Fruit fly (Drosophila melanogaster) whole organism, embryonic: Measurements from ENCODE around the gene Glut4EF.
A peak's percentile ranks its signal among the peaks of the same experiment; 100 is the strongest.

Experiments
- Adf1 ChIP-seq: fragments of 200-800 bp; sonication (Bioruptor generic); IDR thresholded peaks from 2 replicates; pipeline ENCODE4 v1.3.6; 2022; ENCODE audit warnings: missing biosample characterization, missing genetic modification characterization
- Atf3 ChIP-seq: fragments of 200-800 bp; sonication (Bioruptor generic); optimal IDR thresholded peaks from 3 replicates; lab custom pipeline; 2016; ENCODE audit warnings: missing biosample characterization, missing genetic modification characterization
- BEAF-32 ChIP-seq: fragments of 200-800 bp; sonication (Bioruptor generic); optimal IDR thresholded peaks from 3 replicates; lab custom pipeline; 2017; ENCODE audit warnings: missing biosample characterization, missing genetic modification characterization, mild to moderate bottlenecking, moderate library complexity, missing genetic modification reagents
- Bdp1 ChIP-seq: fragments of 200-800 bp; sonication (Bioruptor generic); optimal IDR thresholded peaks from 3 replicates; lab custom pipeline; 2016; ENCODE audit warnings: missing biosample characterization, missing genetic modification characterization
- Blimp-1 ChIP-seq: fragments of 200-800 bp; sonication (Bioruptor generic); optimal IDR thresholded peaks from 3 replicates; lab custom pipeline; 2018; ENCODE audit warnings: missing biosample characterization, missing genetic modification characterization, mild to moderate bottlenecking, moderate library complexity, missing genetic modification reagents
- CG12299 ChIP-seq: fragments of 200-800 bp; sonication (Bioruptor generic); optimal IDR thresholded peaks from 2 replicates; lab custom pipeline; 2018; ENCODE audit warnings: missing biosample characterization, mild to moderate bottlenecking, missing genetic modification characterization
- CG12744 ChIP-seq: fragments of 200-800 bp; sonication (Bioruptor generic); optimal IDR thresholded peaks from 2 replicates; lab custom pipeline; 2016; ENCODE audit warnings: missing biosample characterization, missing genetic modification characterization
- CG12769 ChIP-seq: fragments of 200-800 bp; sonication (Bioruptor generic); optimal IDR thresholded peaks from 2 replicates; lab custom pipeline; 2019; ENCODE audit warnings: missing biosample characterization, mild to moderate bottlenecking, missing genetic modification characterization, moderate library complexity
- CG14441 ChIP-seq: fragments of 200-800 bp; sonication (Bioruptor generic); IDR thresholded peaks from 2 replicates; pipeline ENCODE4 v1.3.6; 2022; ENCODE audit warnings: missing biosample characterization, missing genetic modification characterization
- CG14860 ChIP-seq: fragments of 200-800 bp; sonication (Bioruptor generic); IDR thresholded peaks from 3 replicates; pipeline ENCODE4 v1.3.6; 2022; ENCODE audit warnings: missing biosample characterization, missing genetic modification characterization; ENCODE audit not compliant: partially characterized antibody
- CG14965 ChIP-seq: fragments of 200-800 bp; sonication (Bioruptor generic); optimal IDR thresholded peaks from 2 replicates; lab custom pipeline; 2016; ENCODE audit warnings: missing biosample characterization, missing genetic modification characterization, borderline replicate concordance
- CG15479 ChIP-seq: fragments of 200-800 bp; sonication (Bioruptor generic); optimal IDR thresholded peaks from 3 replicates; lab custom pipeline; 2019; ENCODE audit warnings: missing biosample characterization, mild to moderate bottlenecking, missing genetic modification characterization, moderate library complexity
- CG17802 ChIP-seq: fragments of 200-800 bp; sonication (Bioruptor generic); optimal IDR thresholded peaks from 2 replicates; lab custom pipeline; 2018; ENCODE audit warnings: missing biosample characterization, mild to moderate bottlenecking, missing genetic modification characterization, moderate library complexity
- CG18619 ChIP-seq: fragments of 200-800 bp; sonication (Bioruptor generic); optimal IDR thresholded peaks from 3 replicates; lab custom pipeline; 2017; ENCODE audit warnings: missing biosample characterization, mild to moderate bottlenecking, missing genetic modification characterization
- CG30431 ChIP-seq: fragments of 200-800 bp; sonication (Bioruptor generic); optimal IDR thresholded peaks from 2 replicates; lab custom pipeline; 2017; ENCODE audit warnings: missing biosample characterization, missing genetic modification characterization
- CG31224 ChIP-seq: fragments of 200-800 bp; sonication (Bioruptor generic); IDR thresholded peaks from 2 replicates; pipeline ENCODE4 v1.3.6; 2022; ENCODE audit warnings: missing biosample characterization, missing genetic modification characterization
- CG4404 ChIP-seq: fragments of 200-800 bp; sonication (Bioruptor generic); IDR thresholded peaks from 2 replicates; pipeline ENCODE4 v1.3.6; 2022; ENCODE audit warnings: missing biosample characterization, missing genetic modification characterization
- CG5953 ChIP-seq: fragments of 200-800 bp; sonication (Bioruptor generic); IDR thresholded peaks from 2 replicates; pipeline ENCODE4 v1.3.6; 2022; ENCODE audit warnings: missing biosample characterization, missing genetic modification characterization
- CG6765 ChIP-seq: fragments of 200-800 bp; sonication (Bioruptor generic); optimal IDR thresholded peaks from 3 replicates; lab custom pipeline; 2017; ENCODE audit warnings: missing biosample characterization, mild to moderate bottlenecking, missing genetic modification characterization
- CG6813 ChIP-seq: fragments of 200-800 bp; sonication (Bioruptor generic); optimal IDR thresholded peaks from 2 replicates; lab custom pipeline; 2017; ENCODE audit warnings: missing biosample characterization, missing genetic modification characterization, mild to moderate bottlenecking, moderate library complexity, missing genetic modification reagents
- CG7839 ChIP-seq: fragments of 200-800 bp; sonication (Bioruptor generic); optimal IDR thresholded peaks from 3 replicates; lab custom pipeline; 2018; ENCODE audit warnings: missing biosample characterization, mild to moderate bottlenecking, missing genetic modification characterization, moderate library complexity
- Dll ChIP-seq: fragments of 200-800 bp; sonication (Bioruptor generic); IDR thresholded peaks from 4 replicates; pipeline ENCODE4 v1.3.6; 2022; ENCODE audit warnings: missing biosample characterization, missing genetic modification characterization; ENCODE audit not compliant: partially characterized antibody
- ERR ChIP-seq: fragments of 200-800 bp; sonication (Bioruptor generic); optimal IDR thresholded peaks from 2 replicates; lab custom pipeline; 2016; ENCODE audit warnings: missing biosample characterization, missing genetic modification characterization
- Fer2 ChIP-seq: fragments of 200-800 bp; sonication (Bioruptor generic); optimal IDR thresholded peaks from 2 replicates; lab custom pipeline; 2018; ENCODE audit warnings: missing biosample characterization, mild to moderate bottlenecking, missing genetic modification characterization, moderate library complexity
- HLH3B ChIP-seq: fragments of 200-800 bp; sonication (Bioruptor generic); IDR thresholded peaks from 2 replicates; pipeline ENCODE4 v1.3.6; 2022; ENCODE audit warnings: missing biosample characterization, missing genetic modification characterization
- HmgZ ChIP-seq: fragments of 200-800 bp; sonication (Bioruptor generic); optimal IDR thresholded peaks from 2 replicates; lab custom pipeline; 2018; ENCODE audit warnings: missing biosample characterization, mild to moderate bottlenecking, missing genetic modification characterization
- Hr51 ChIP-seq, 2 experiments: fragments of 200-800 bp; sonication (Bioruptor generic); optimal IDR thresholded peaks; 2 replicates in 1 of 2; 3 replicates in 1 of 2; lab custom pipeline; 2016 to 2018; ENCODE audit warnings: missing biosample characterization in 2 of 2, missing genetic modification characterization in 2 of 2, mild to moderate bottlenecking in 1 of 2, moderate library complexity in 1 of 2
- Lhr ChIP-seq: fragments of 200-800 bp; sonication (Bioruptor generic); optimal IDR thresholded peaks from 3 replicates; lab custom pipeline; 2017; ENCODE audit warnings: mild to moderate bottlenecking, missing biosample characterization, missing genetic modification reagents, missing genetic modification characterization
- MESR4 ChIP-seq: fragments of 200-800 bp; sonication (Bioruptor generic); optimal IDR thresholded peaks from 2 replicates; lab custom pipeline; 2018; ENCODE audit warnings: missing biosample characterization, mild to moderate bottlenecking, missing genetic modification characterization, moderate library complexity
- Neu2 ChIP-seq: fragments of 200-800 bp; sonication (Bioruptor generic); optimal IDR thresholded peaks from 3 replicates; lab custom pipeline; 2016; ENCODE audit warnings: missing biosample characterization, missing genetic modification characterization, borderline replicate concordance
- ab ChIP-seq: fragments of 200-800 bp; sonication (Bioruptor generic); optimal IDR thresholded peaks from 2 replicates; lab custom pipeline; 2016; ENCODE audit warnings: missing biosample characterization, missing genetic modification characterization
- ase ChIP-seq: fragments of 200-800 bp; sonication (Bioruptor generic); IDR thresholded peaks from 3 replicates; pipeline ENCODE4 v1.3.6; 2022; ENCODE audit warnings: missing biosample characterization, missing genetic modification characterization
- chm ChIP-seq: fragments of 200-800 bp; sonication (Bioruptor generic); IDR thresholded peaks from 2 replicates; pipeline ENCODE4 v1.3.6; 2022; ENCODE audit warnings: missing biosample characterization, missing genetic modification characterization
- dysf ChIP-seq: fragments of 200-800 bp; sonication (Bioruptor generic); IDR thresholded peaks from 3 replicates; pipeline ENCODE4 v1.3.6; 2022; ENCODE audit warnings: missing biosample characterization, missing genetic modification characterization
- en ChIP-seq: fragments of 200-800 bp; sonication (Bioruptor generic); optimal IDR thresholded peaks from 2 replicates; lab custom pipeline; 2016; ENCODE audit warnings: missing biosample characterization, missing genetic modification characterization
- gsb ChIP-seq: fragments of 200-800 bp; sonication (Bioruptor generic); IDR thresholded peaks from 2 replicates; pipeline ENCODE4 v1.3.6; 2022; ENCODE audit warnings: missing biosample characterization, missing genetic modification characterization
- h ChIP-seq: fragments of >200 bp; optimal IDR thresholded peaks from 2 replicates; lab custom pipeline; 2017
- hbn ChIP-seq: fragments of 200-800 bp; sonication (Bioruptor generic); IDR thresholded peaks from 2 replicates; pipeline ENCODE4 v1.3.6; 2022; ENCODE audit warnings: missing biosample characterization, missing genetic modification characterization; ENCODE audit not compliant: partially characterized antibody
- insv ChIP-seq, 2 experiments: fragments of 200-800 bp; sonication (Bioruptor generic); optimal IDR thresholded peaks; 3 replicates each; lab custom pipeline; 2016 to 2018; ENCODE audit warnings: missing biosample characterization in 2 of 2, missing genetic modification characterization in 2 of 2
- kni ChIP-seq: fragments of 200-800 bp; sonication (Bioruptor generic); optimal IDR thresholded peaks from 3 replicates; lab custom pipeline; 2017; ENCODE audit warnings: mild to moderate bottlenecking, missing biosample characterization, missing genetic modification reagents, missing genetic modification characterization
- lilli ChIP-seq: fragments of 200-800 bp; sonication (Bioruptor generic); optimal IDR thresholded peaks from 3 replicates; lab custom pipeline; 2016; ENCODE audit warnings: missing biosample characterization, missing genetic modification characterization
- p53 ChIP-seq: fragments of 200-800 bp; sonication (Bioruptor generic); optimal IDR thresholded peaks from 2 replicates; lab custom pipeline; 2016; ENCODE audit warnings: missing biosample characterization, missing genetic modification characterization
- ranshi ChIP-seq: fragments of 200-800 bp; sonication (Bioruptor generic); IDR thresholded peaks from 2 replicates; pipeline ENCODE4 v1.3.6; 2022; ENCODE audit warnings: missing biosample characterization, missing genetic modification characterization
- sd ChIP-seq: fragments of 200-800 bp; sonication (Bioruptor generic); optimal IDR thresholded peaks from 3 replicates; lab custom pipeline; 2018; ENCODE audit warnings: missing biosample characterization, mild to moderate bottlenecking, missing genetic modification characterization, moderate library complexity
- sug ChIP-seq: fragments of 200-800 bp; optimal IDR thresholded peaks from 2 replicates; lab custom pipeline; 2019; ENCODE audit warnings: missing biosample characterization, mild to moderate bottlenecking, missing genetic modification characterization, moderate library complexity
- tgo ChIP-seq: fragments of 200-800 bp; sonication (Bioruptor generic); IDR thresholded peaks from 3 replicates; pipeline ENCODE4 v1.3.6; 2022; ENCODE audit warnings: missing biosample characterization, missing genetic modification characterization
- toy ChIP-seq: fragments of 200-800 bp; sonication (Bioruptor generic); IDR thresholded peaks from 2 replicates; pipeline ENCODE4 v1.3.6; 2022; ENCODE audit warnings: missing biosample characterization, missing genetic modification characterization
- z ChIP-seq: fragments of 200-800 bp; sonication (Bioruptor generic); IDR thresholded peaks from 3 replicates; pipeline ENCODE4 v1.3.6; 2022; ENCODE audit warnings: missing biosample characterization, missing genetic modification characterization
- zen2 ChIP-seq: fragments of 200-800 bp; sonication (Bioruptor generic); IDR thresholded peaks from 3 replicates; pipeline ENCODE4 v1.3.6; 2022; ENCODE audit warnings: missing biosample characterization, missing genetic modification characterization; ENCODE audit not compliant: partially characterized antibody
- zfh1 ChIP-seq: fragments of 200-800 bp; sonication (Bioruptor generic); IDR thresholded peaks from 3 replicates; pipeline ENCODE4 v1.3.6; 2022; ENCODE audit warnings: missing biosample characterization, missing genetic modification characterization

The Glut4EF gene

DNA sequence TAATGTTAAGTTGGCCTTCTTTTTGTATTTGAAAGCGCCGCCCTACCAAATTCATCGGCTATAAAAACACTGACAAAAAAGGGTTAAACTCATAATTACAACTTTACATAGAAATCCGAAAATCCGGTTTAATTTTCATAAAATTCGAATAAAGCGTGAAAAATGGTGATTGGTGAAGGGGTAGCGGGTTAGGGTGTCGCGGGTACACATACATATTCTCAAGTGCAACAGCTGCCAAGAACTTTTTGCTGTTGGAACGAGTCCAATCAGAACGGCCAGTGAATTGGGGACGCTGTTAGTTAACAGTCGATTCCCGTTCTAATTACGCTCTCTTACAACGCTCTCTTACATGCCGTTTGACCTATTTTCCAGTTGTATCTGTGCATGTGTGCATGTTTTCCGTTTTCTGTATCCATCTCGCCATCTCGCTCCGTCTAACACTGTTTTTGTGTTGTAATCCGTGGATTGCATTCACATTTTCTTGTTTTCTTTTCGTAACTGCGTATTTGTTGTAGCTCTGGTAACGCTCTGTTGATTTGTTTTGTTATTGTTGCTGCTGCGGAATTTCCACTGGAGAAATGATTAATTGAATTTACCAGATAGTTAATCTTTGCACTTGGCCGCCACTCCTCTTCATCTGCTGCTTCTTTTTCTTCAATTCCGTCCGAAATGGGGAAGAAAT lies 2.2 kb upstream of the Glut4EF start (continued):
- TF ChIP-seq CG6765 (GFP tag; lab: Kevin White, UChicago) (peak; percentile 46), CG5953 (GFP tag; lab: Robert Waterston, UW) (no peak), lilli (GFP tag; lab: Kevin White, UChicago) (peak; percentile 14), Adf1 (no peak), Neu2 (no peak), z (no peak), CG31224 (GFP tag; lab: Robert Waterston, UW) (no peak), CG18619 (GFP tag; lab: Kevin White, UChicago) (no peak), ab (GFP tag; lab: Kevin White, UChicago) (no peak), CG12744 (no peak), zfh1 (GFP tag; lab: Robert Waterston, UW) (no peak), CG15479 (GFP tag; lab: Kevin White, UChicago) (no peak), ERR (GFP tag; lab: Kevin White, UChicago) (peak; percentile 25), Fer2 (no peak), chm (GFP tag; lab: Robert Waterston, UW) (peak; percentile 10; the same call in 1 of the 2 replicates), sug (tag; lab: Kevin White, UChicago) (no peak), en (no peak), ranshi (GFP tag; lab: Robert Waterston, UW) (no peak; the same call in 1 of the 2 replicates), BEAF-32 (GFP tag; lab: Kevin White, UChicago) (no peak), Lhr (GFP tag; lab: Kevin White, UChicago) (no peak), ase (GFP tag; lab: Robert Waterston, UW) (no peak), toy (GFP tag; lab: Robert Waterston, UW) (no peak), CG7839 (tag; lab: Kevin White, UChicago) (peak; percentile 27), hbn (no peak), CG4404 (no peak), HmgZ (tag; lab: Kevin White, UChicago) (no peak), dysf (peak; percentile 31; the same call in 2 of the 3 replicates), Hr51 (GFP tag; optimal IDR thresholded peaks at IDR 0.05; lab: Kevin White, UChicago) (peak in 1 of 2 experiments; percentile 28), Bdp1 (no peak), sd (tag; lab: Kevin White, UChicago) (peak; percentile 54), gsb (no peak), p53 (no peak), zen2 (GFP tag; lab: Robert Waterston, UW) (no peak), CG12299 (tag; lab: Kevin White, UChicago) (no peak), tgo (GFP tag; lab: Robert Waterston, UW) (peak; percentile 18; the same call in 2 of the 3 replicates), CG17802 (tag; lab: Kevin White, UChicago) (no peak), Atf3 (no peak), CG6813 (no peak), CG14441 (no peak), Blimp-1 (GFP tag; lab: Kevin White, UChicago) (no peak), HLH3B (GFP tag; lab: Robert Waterston, UW) (no peak; the same call in 1 of the 2 replicates), h (no peak), CG14965 (GFP tag; lab: Kevin White, UChicago) (no peak), CG14860 (GFP tag; lab: Robert Waterston, UW) (no peak), MESR4 (GFP tag; lab: Kevin White, UChicago) (no peak), CG30431 (GFP tag; lab: Kevin White, UChicago) (no peak), Dll (GFP tag; lab: Robert Waterston, UW) (no peak), CG12769 (peak; percentile 97), insv (GFP tag; optimal IDR thresholded peaks at IDR 0.05; lab: Kevin White, UChicago) (peak; percentile 83 to 97), kni (GFP tag; lab: Kevin White, UChicago) (peak; percentile 95)
